Fruit fly (Drosophila melanogaster): ENCODE results near the gene ppk16.
A peak's percentile ranks its signal among the peaks of the same experiment; 100 is the strongest.

Gene ppk16

DNA sequence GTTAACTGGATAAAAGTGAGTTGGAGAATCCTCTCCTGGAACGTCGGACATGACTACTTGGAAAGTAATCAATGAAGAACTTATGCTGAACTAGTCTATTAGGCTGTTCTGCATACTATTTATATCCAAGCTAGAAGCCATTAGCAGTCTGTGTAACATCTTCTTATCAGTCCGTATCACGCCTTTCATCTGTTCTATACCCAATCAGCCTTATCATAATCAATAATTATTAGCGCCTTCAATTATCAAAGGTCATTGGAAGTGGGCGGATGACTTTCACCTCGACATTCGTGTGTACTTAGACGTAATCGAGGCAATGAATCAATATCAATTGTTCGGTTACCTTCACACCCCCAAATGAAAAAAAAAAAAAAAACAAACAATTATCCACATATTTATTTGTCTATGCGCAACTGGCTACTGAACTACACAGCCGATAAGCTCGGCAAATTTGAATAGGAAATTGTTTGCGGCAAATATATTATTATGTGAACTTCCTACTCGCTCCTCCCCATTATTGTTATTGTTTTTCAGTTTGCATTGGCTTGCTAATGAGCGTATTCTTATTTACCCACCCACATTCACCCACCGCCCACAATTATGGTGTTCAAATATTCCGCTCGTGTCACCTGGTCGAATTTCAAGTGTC, at the start of gene ppk16, which contains the start of gene ppk11 (continued):
- TF ChIP-seq lola (GFP tag; optimal IDR thresholded peaks at IDR 0.05) (no peak), CG11093 (GFP tag; IDR thresholded peaks at IDR 0.05) (no peak), Dip2 (GFP tag; IDR thresholded peaks at IDR 0.05) (no peak), CG3995 (GFP tag; optimal IDR thresholded peaks at IDR 0.05) (no peak), crc (GFP tag; optimal IDR thresholded peaks at IDR 0.05) (peak; percentile 12), CG8944 (GFP tag; optimal IDR thresholded peaks at IDR 0.05) (no peak), ftz-f1 (GFP tag; optimal IDR thresholded peaks at IDR 0.05) (no peak), Camta (GFP tag; optimal IDR thresholded peaks at IDR 0.05) (peak; percentile 23), pum (GFP tag; optimal IDR thresholded peaks at IDR 0.05) (no peak), tio (GFP tag; optimal IDR thresholded peaks at IDR 0.05) (peak; percentile 30), cg (GFP tag; optimal IDR thresholded peaks at IDR 0.05) (no peak), Ada2b (GFP tag; IDR thresholded peaks at IDR 0.05) (no peak), CG6683 (GFP tag; optimal IDR thresholded peaks at IDR 0.05) (no peak), Mad (GFP tag; optimal IDR thresholded peaks at IDR 0.05) (no peak), lab (GFP tag; optimal IDR thresholded peaks at IDR 0.05) (peak; percentile 64), inv (GFP tag; IDR thresholded peaks at IDR 0.05; ENCODE audit: partially characterized antibody) (no peak), CG8089 (GFP tag; optimal IDR thresholded peaks at IDR 0.05) (no peak), vvl (GFP tag; IDR thresholded peaks at IDR 0.05) (no peak), run (tag; optimal IDR thresholded peaks at IDR 0.05) (no peak), ap (GFP tag; IDR thresholded peaks at IDR 0.05) (no peak), CG9609 (GFP tag; optimal IDR thresholded peaks at IDR 0.05) (peak; percentile 10), H15 (GFP tag; IDR thresholded peaks at IDR 0.05) (no peak), odd (GFP tag; optimal IDR thresholded peaks at IDR 0.05) (no peak), amos (GFP tag; IDR thresholded peaks at IDR 0.05; ENCODE audit: partially characterized antibody) (no peak), CG10321 (GFP tag; IDR thresholded peaks at IDR 0.05) (no peak), ATbp (GFP tag; optimal IDR thresholded peaks at IDR 0.05) (peak; percentile 9), mam (GFP tag; optimal IDR thresholded peaks at IDR 0.05) (no peak), Lhr (GFP tag; optimal IDR thresholded peaks at IDR 0.05) (no peak), hb (GFP tag; IDR thresholded peaks at IDR 0.05; ENCODE audit: partially characterized antibody) (no peak), CG4424 (GFP tag; optimal IDR thresholded peaks at IDR 0.05) (peak; percentile 39), Xbp1 (GFP tag; optimal IDR thresholded peaks at IDR 0.05) (no peak), CG2202 (tag; optimal IDR thresholded peaks at IDR 0.05) (peak; percentile 12), prd (optimal IDR thresholded peaks at IDR 0.05) (no peak), prd (GFP tag; IDR thresholded peaks at IDR 0.05) (no peak), ERR (GFP tag; optimal IDR thresholded peaks at IDR 0.05) (no peak), dan (GFP tag; IDR thresholded peaks at IDR 0.05) (no peak), C15 (GFP tag; IDR thresholded peaks at IDR 0.05) (no peak), z (GFP tag; IDR thresholded peaks at IDR 0.05) (no peak), H2.0 (GFP tag; IDR thresholded peaks at IDR 0.05) (no peak), Dp (GFP tag; optimal IDR thresholded peaks at IDR 0.05) (no peak), CG18262 (tag; optimal IDR thresholded peaks at IDR 0.05) (no peak), Fer2 (tag; optimal IDR thresholded peaks at IDR 0.05) (no peak), D19B (GFP tag; optimal IDR thresholded peaks at IDR 0.05) (no peak), sob (GFP tag; IDR thresholded peaks at IDR 0.05) (no peak), CG12391 (tag; optimal IDR thresholded peaks at IDR 0.05) (no peak), CG3726 (GFP tag; IDR thresholded peaks at IDR 0.05) (no peak), gfzf (GFP tag; optimal IDR thresholded peaks at IDR 0.05) (no peak), CG16813 (GFP tag; IDR thresholded peaks at IDR 0.05; ENCODE audit: partially characterized antibody) (no peak), CG18476 (GFP tag; optimal IDR thresholded peaks at IDR 0.05) (no peak), CG43689 (GFP tag; IDR thresholded peaks at IDR 0.05) (no peak), yki (optimal IDR thresholded peaks at IDR 0.05) (no peak)
